Worm (Caenorhabditis elegans): ENCODE data around the gene K01D12.8.

DNA sequence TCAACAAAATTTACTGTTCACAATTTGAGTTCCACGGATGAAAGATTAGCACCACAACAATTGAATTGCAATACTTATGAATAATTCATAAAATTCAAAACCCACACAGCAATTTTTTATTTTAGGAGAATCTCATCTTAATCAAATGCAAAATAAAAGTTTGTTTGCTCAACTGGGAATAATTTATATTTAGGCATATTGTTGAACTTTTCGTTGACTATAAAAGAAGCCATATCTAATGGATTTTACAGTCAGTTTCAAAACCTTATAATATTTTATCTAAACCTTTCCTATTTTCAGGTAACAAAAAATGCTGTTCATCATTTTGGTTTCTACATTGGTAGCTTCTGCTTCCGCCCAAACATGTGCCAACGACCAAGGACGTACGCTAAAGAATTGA lies 15.8 kb downstream of the K01D12.8 start, which contains the start of gene C54D10.3:
- no peak for TF ChIP-seq aly-2 (tag; optimal IDR thresholded peaks at IDR 0.05)
- TF ChIP-seq elt-3 (tag; optimal IDR thresholded peaks at IDR 0.05): no peak
- TF ChIP-seq ZK546.5 (tag; optimal IDR thresholded peaks at IDR 0.05): no peak
- TF ChIP-seq snpc-4 (tag; optimal IDR thresholded peaks at IDR 0.05): no peak
- no peak for TF ChIP-seq nhr-23 (tag; optimal IDR thresholded peaks at IDR 0.05)
- TF ChIP-seq ceh-82 (tag; optimal IDR thresholded peaks at IDR 0.05): no peak
- no peak for TF ChIP-seq zag-1 (tag; optimal IDR thresholded peaks at IDR 0.05)
